Fruit fly (Drosophila melanogaster) whole organism, embryonic: ENCODE results near the gene CG42340.

Experiments
- BtbVII ChIP-seq: fragments of 200-800 bp; sonication (Bioruptor generic); optimal IDR thresholded peaks from 3 replicates; lab custom pipeline; 2017; ENCODE audit warnings: missing biosample characterization, mild to moderate bottlenecking, missing genetic modification characterization
- CG11456 ChIP-seq: fragments of 200-800 bp; sonication (Bioruptor generic); IDR thresholded peaks from 3 replicates; pipeline ENCODE4 v1.3.6; 2022; ENCODE audit warnings: missing biosample characterization, missing genetic modification characterization
- CG11695 ChIP-seq: fragments of 200-800 bp; sonication (Bioruptor generic); IDR thresholded peaks from 3 replicates; pipeline ENCODE4 v1.3.6; 2022; ENCODE audit warnings: missing biosample characterization, missing genetic modification characterization
- CG1233 ChIP-seq: fragments of 200-800 bp; sonication (Bioruptor generic); optimal IDR thresholded peaks from 4 replicates; lab custom pipeline; 2018; ENCODE audit warnings: missing biosample characterization, mild to moderate bottlenecking, missing genetic modification characterization
- CG17802 ChIP-seq: fragments of 200-800 bp; sonication (Bioruptor generic); optimal IDR thresholded peaks from 2 replicates; lab custom pipeline; 2018; ENCODE audit warnings: missing biosample characterization, mild to moderate bottlenecking, missing genetic modification characterization, moderate library complexity
- CG18262 ChIP-seq: fragments of 200-800 bp; optimal IDR thresholded peaks from 3 replicates; lab custom pipeline; 2019; ENCODE audit warnings: missing biosample characterization, mild to moderate bottlenecking, missing genetic modification characterization, moderate library complexity
- CG2129 ChIP-seq: fragments of 200-800 bp; sonication (Bioruptor generic); IDR thresholded peaks from 2 replicates; pipeline ENCODE4 v1.3.6; 2022; ENCODE audit warnings: missing biosample characterization, missing genetic modification characterization; ENCODE audit not compliant: partially characterized antibody
- CG3065 ChIP-seq: fragments of 200-800 bp; sonication (Bioruptor generic); optimal IDR thresholded peaks from 2 replicates; lab custom pipeline; 2016; ENCODE audit warnings: missing biosample characterization, missing genetic modification characterization
- CG31224 ChIP-seq: fragments of 200-800 bp; sonication (Bioruptor generic); IDR thresholded peaks from 2 replicates; pipeline ENCODE4 v1.3.6; 2022; ENCODE audit warnings: missing biosample characterization, missing genetic modification characterization
- CG31388 ChIP-seq: fragments of 200-800 bp; sonication (Bioruptor generic); optimal IDR thresholded peaks from 2 replicates; lab custom pipeline; 2016; ENCODE audit warnings: missing biosample characterization, missing genetic modification characterization
- CG32767 ChIP-seq: fragments of 200-800 bp; sonication (Bioruptor generic); IDR thresholded peaks from 2 replicates; pipeline ENCODE4 v1.3.6; 2022; ENCODE audit warnings: missing biosample characterization, missing genetic modification characterization
- CG4730 ChIP-seq: fragments of 200-800 bp; sonication (Bioruptor generic); IDR thresholded peaks from 2 replicates; pipeline ENCODE4 v1.3.6; 2022; ENCODE audit warnings: missing biosample characterization, missing genetic modification characterization
- CG4854 ChIP-seq: fragments of 200-800 bp; sonication (Bioruptor generic); optimal IDR thresholded peaks from 2 replicates; lab custom pipeline; 2016; ENCODE audit warnings: missing biosample characterization, missing genetic modification characterization, inconsistent platforms
- CG6683 ChIP-seq: fragments of 200-800 bp; sonication (Bioruptor generic); optimal IDR thresholded peaks from 2 replicates; lab custom pipeline; 2017; ENCODE audit warnings: missing biosample characterization, mild to moderate bottlenecking, missing genetic modification characterization, missing genetic modification reagents
- CG6854 ChIP-seq: fragments of 200-800 bp; sonication (Bioruptor generic); optimal IDR thresholded peaks from 3 replicates; lab custom pipeline; 2017; ENCODE audit warnings: missing biosample characterization, mild to moderate bottlenecking, missing genetic modification characterization
- CG7357 ChIP-seq: fragments of 200-800 bp; sonication (Bioruptor generic); IDR thresholded peaks from 3 replicates; pipeline ENCODE4 v1.3.6; 2022; ENCODE audit warnings: missing biosample characterization, missing genetic modification characterization
- CG9215 ChIP-seq: fragments of 200-800 bp; sonication (Bioruptor generic); IDR thresholded peaks from 2 replicates; pipeline ENCODE4 v1.3.6; 2022; ENCODE audit warnings: missing biosample characterization, missing genetic modification characterization
- CG9817 ChIP-seq: fragments of 200-800 bp; sonication (Bioruptor generic); optimal IDR thresholded peaks from 2 replicates; lab custom pipeline; 2018; ENCODE audit warnings: missing biosample characterization, mild to moderate bottlenecking, missing genetic modification characterization, moderate library complexity
- Doc2 ChIP-seq: fragments of 200-800 bp; sonication (Bioruptor generic); IDR thresholded peaks from 2 replicates; pipeline ENCODE4 v1.3.6; 2022; ENCODE audit warnings: missing biosample characterization, missing genetic modification characterization
- Elba2 ChIP-seq: fragments of 200-800 bp; sonication (Bioruptor generic); optimal IDR thresholded peaks from 3 replicates; lab custom pipeline; 2016; ENCODE audit warnings: missing biosample characterization, missing genetic modification characterization
- GATAe ChIP-seq: fragments of 200-800 bp; sonication (Bioruptor generic); conservative IDR thresholded peaks from 2 replicates; pipeline ENCODE4 v1.3.6; 2022; ENCODE audit warnings: missing biosample characterization, missing genetic modification characterization
- Gsc ChIP-seq: fragments of 200-800 bp; sonication (Bioruptor generic); IDR thresholded peaks from 2 replicates; pipeline ENCODE4 v1.3.6; 2022; ENCODE audit warnings: missing biosample characterization, missing genetic modification characterization
- HHEX ChIP-seq: fragments of 200-800 bp; sonication (Bioruptor generic); optimal IDR thresholded peaks from 3 replicates; lab custom pipeline; 2017; ENCODE audit warnings: missing biosample characterization, mild to moderate bottlenecking, missing genetic modification characterization, missing genetic modification reagents
- Hsf ChIP-seq: fragments of 200-800 bp; sonication (Bioruptor generic); optimal IDR thresholded peaks from 3 replicates; lab custom pipeline; 2016; ENCODE audit warnings: missing biosample characterization, missing genetic modification characterization
- Jarid2 ChIP-seq: fragments of 200-800 bp; sonication (Bioruptor generic); optimal IDR thresholded peaks from 3 replicates; lab custom pipeline; 2017; ENCODE audit warnings: mild to moderate bottlenecking, missing biosample characterization, missing genetic modification reagents, missing genetic modification characterization
- MTF-1 ChIP-seq: fragments of 200-800 bp; sonication (Bioruptor generic); optimal IDR thresholded peaks from 2 replicates; lab custom pipeline; 2018; ENCODE audit warnings: missing biosample characterization, mild to moderate bottlenecking, missing genetic modification characterization, borderline replicate concordance
- Meics ChIP-seq: fragments of 200-800 bp; sonication (Bioruptor generic); optimal IDR thresholded peaks from 2 replicates; lab custom pipeline; 2017; ENCODE audit warnings: missing biosample characterization, mild to moderate bottlenecking, missing genetic modification characterization
- Mes4 ChIP-seq: fragments of 200-800 bp; sonication (Bioruptor generic); optimal IDR thresholded peaks from 2 replicates; lab custom pipeline; 2016; ENCODE audit warnings: missing biosample characterization, missing genetic modification characterization
- Pdp1 ChIP-seq, 2 experiments: fragments of 200-800 bp; sonication (Bioruptor generic); optimal IDR thresholded peaks; 3 replicates each; lab custom pipeline; 2016; ENCODE audit warnings: missing biosample characterization in 2 of 2, missing genetic modification characterization in 2 of 2, mild to moderate bottlenecking in 1 of 2, moderate library complexity in 1 of 2
- Ptx1 ChIP-seq: fragments of 200-800 bp; sonication (Bioruptor generic); IDR thresholded peaks from 2 replicates; pipeline ENCODE4 v1.3.6; 2022; ENCODE audit warnings: missing biosample characterization, missing genetic modification characterization
- ab ChIP-seq: fragments of 200-800 bp; sonication (Bioruptor generic); optimal IDR thresholded peaks from 2 replicates; lab custom pipeline; 2016; ENCODE audit warnings: missing biosample characterization, missing genetic modification characterization
- bowl ChIP-seq: fragments of 200-800 bp; sonication (Bioruptor generic); IDR thresholded peaks from 2 replicates; pipeline ENCODE4 v1.3.6; 2022; ENCODE audit warnings: missing biosample characterization, missing genetic modification characterization
- croc ChIP-seq: fragments of 200-800 bp; sonication (Bioruptor generic); conservative IDR thresholded peaks from 3 replicates; pipeline ENCODE4 v1.3.6; 2022; ENCODE audit warnings: missing biosample characterization, missing genetic modification characterization
- dati ChIP-seq: fragments of 200-800 bp; sonication (Bioruptor generic); IDR thresholded peaks from 2 replicates; pipeline ENCODE4 v1.3.6; 2022; ENCODE audit warnings: missing biosample characterization, missing genetic modification characterization
- dimm ChIP-seq: fragments of 200-800 bp; sonication (Bioruptor generic); IDR thresholded peaks from 2 replicates; pipeline ENCODE4 v1.3.6; 2022; ENCODE audit warnings: missing biosample characterization, missing genetic modification characterization
- dmrt99B ChIP-seq: fragments of 200-800 bp; sonication (Bioruptor generic); optimal IDR thresholded peaks from 2 replicates; lab custom pipeline; 2018; ENCODE audit warnings: missing biosample characterization, mild to moderate bottlenecking, missing genetic modification characterization, moderate library complexity
- gce ChIP-seq: fragments of 200-800 bp; sonication (Bioruptor generic); IDR thresholded peaks from 3 replicates; pipeline ENCODE4 v1.3.6; 2022; ENCODE audit warnings: missing biosample characterization, missing genetic modification characterization
- hth ChIP-seq: fragments of >200 bp; optimal IDR thresholded peaks from 2 replicates; lab custom pipeline; 2017; ENCODE audit warnings: inconsistent platforms
- lbe ChIP-seq: fragments of 200-800 bp; sonication (Bioruptor generic); optimal IDR thresholded peaks from 2 replicates; lab custom pipeline; 2016; ENCODE audit warnings: missing biosample characterization, mild to moderate bottlenecking, missing genetic modification characterization
- lov ChIP-seq, 2 experiments: fragments of 200-800 bp in 1 of 2; fragments of >200 bp in 1 of 2; sonication (Bioruptor generic) in 1 of 2; IDR thresholded peaks in 1 of 2; optimal IDR thresholded peaks in 1 of 2; 2 replicates in 1 of 2; 3 replicates in 1 of 2; pipeline versions ENCODE4 v1.3.6 to Lab custom; 2017 to 2022; ENCODE audit warnings: missing biosample characterization in 1 of 2, missing genetic modification characterization in 1 of 2
- nmo ChIP-seq: fragments of 200-800 bp; sonication (Bioruptor generic); optimal IDR thresholded peaks from 2 replicates; lab custom pipeline; 2018; ENCODE audit warnings: missing biosample characterization, mild to moderate bottlenecking, missing genetic modification characterization, moderate library complexity
- nom ChIP-seq: fragments of 200-800 bp; sonication (Bioruptor generic); optimal IDR thresholded peaks from 2 replicates; lab custom pipeline; 2017; ENCODE audit warnings: missing biosample characterization, missing genetic modification characterization, mild to moderate bottlenecking, moderate library complexity, missing genetic modification reagents
- ranshi ChIP-seq: fragments of 200-800 bp; sonication (Bioruptor generic); IDR thresholded peaks from 2 replicates; pipeline ENCODE4 v1.3.6; 2022; ENCODE audit warnings: missing biosample characterization, missing genetic modification characterization
- repo ChIP-seq: fragments of 200-800 bp; sonication (Bioruptor generic); optimal IDR thresholded peaks from 2 replicates; lab custom pipeline; 2016; ENCODE audit warnings: missing biosample characterization, missing genetic modification characterization
- schlank ChIP-seq: fragments of 200-800 bp; sonication (Bioruptor generic); optimal IDR thresholded peaks from 2 replicates; lab custom pipeline; 2018; ENCODE audit warnings: missing biosample characterization, mild to moderate bottlenecking, missing genetic modification characterization
- sens-2 ChIP-seq: fragments of 200-800 bp; sonication (Bioruptor generic); IDR thresholded peaks from 2 replicates; pipeline ENCODE4 v1.3.6; 2022; ENCODE audit warnings: missing biosample characterization, missing genetic modification characterization
- stwl ChIP-seq: fragments of 200-800 bp; sonication (Bioruptor generic); optimal IDR thresholded peaks from 3 replicates; lab custom pipeline; 2018; ENCODE audit warnings: missing biosample characterization, mild to moderate bottlenecking, missing genetic modification characterization, moderate library complexity
- tgo ChIP-seq: fragments of 200-800 bp; sonication (Bioruptor generic); IDR thresholded peaks from 3 replicates; pipeline ENCODE4 v1.3.6; 2022; ENCODE audit warnings: missing biosample characterization, missing genetic modification characterization
- trh ChIP-seq: fragments of 200-800 bp; sonication (Bioruptor generic); optimal IDR thresholded peaks from 2 replicates; lab custom pipeline; 2016; ENCODE audit warnings: missing biosample characterization, missing genetic modification characterization
- twi ChIP-seq: fragments of 200-800 bp; optimal IDR thresholded peaks from 2 replicates; lab custom pipeline; 2019; ENCODE audit warnings: missing biosample characterization, mild to moderate bottlenecking, missing genetic modification characterization, moderate library complexity
- zfh2 ChIP-seq: fragments of 200-800 bp; sonication (Bioruptor generic); optimal IDR thresholded peaks from 2 replicates; lab custom pipeline; 2016; ENCODE audit warnings: missing biosample characterization, missing genetic modification characterization

The CG42340 gene

DNA sequence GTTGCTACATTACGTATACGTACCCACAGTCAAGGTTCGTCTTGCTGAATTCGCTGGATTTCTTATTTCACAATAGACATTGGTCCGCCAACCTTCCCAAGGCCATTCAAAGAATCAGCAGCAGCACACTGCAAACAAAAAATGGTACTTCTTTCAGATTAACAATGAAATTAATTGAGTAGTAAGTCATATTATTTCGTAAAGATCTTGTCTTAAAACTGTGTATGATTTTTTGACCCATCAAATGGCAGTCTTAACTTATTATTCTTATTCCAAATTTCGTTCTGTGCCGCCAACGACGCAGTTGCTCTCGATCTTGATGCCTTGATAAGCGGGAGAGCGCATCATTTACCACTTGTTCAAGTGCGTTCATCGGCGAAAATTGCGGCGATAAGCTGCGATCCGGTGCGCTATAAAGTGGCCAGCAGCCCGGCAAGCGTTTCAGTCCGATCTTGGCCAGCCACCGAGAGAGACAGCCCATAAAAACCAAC lies 4.4 kb upstream of the CG42340 start, which contains the start of gene Agxt (continued):
- TF ChIP-seq HHEX (GFP tag; lab: Kevin White, UChicago), result no peak
- TF ChIP-seq dati, result no peak
- TF ChIP-seq Gsc (GFP tag; lab: Robert Waterston, UW), result no peak
- TF ChIP-seq trh (GFP tag; lab: Kevin White, UChicago), result no peak
- peak; percentile 3 for TF ChIP-seq nmo (GFP tag; lab: Kevin White, UChicago)
- peak; percentile 61; the same call in 2 of the 3 replicates for TF ChIP-seq CG11456 (GFP tag; lab: Robert Waterston, UW)
- TF ChIP-seq Ptx1, result peak; percentile 53
- no peak for TF ChIP-seq dimm (GFP tag; lab: Robert Waterston, UW)
- TF ChIP-seq nom (GFP tag; lab: Kevin White, UChicago), result no peak
- no peak for TF ChIP-seq MTF-1 (GFP tag; lab: Kevin White, UChicago)
- TF ChIP-seq bowl (GFP tag; lab: Robert Waterston, UW), result no peak
- no peak for TF ChIP-seq CG4730 (GFP tag; lab: Robert Waterston, UW)
- TF ChIP-seq Doc2 (GFP tag; lab: Robert Waterston, UW), result no peak
- TF ChIP-seq CG9817 (tag; lab: Kevin White, UChicago), result no peak
- no peak for TF ChIP-seq CG31388 (GFP tag; lab: Kevin White, UChicago)
- TF ChIP-seq dmrt99B, result peak; percentile 27
- peak; percentile 44; the same call in 1 of the 3 replicates for TF ChIP-seq tgo (GFP tag; lab: Robert Waterston, UW)
- no peak for TF ChIP-seq Pdp1 (GFP tag; optimal IDR thresholded peaks at IDR 0.05; lab: Kevin White, UChicago)
- TF ChIP-seq CG18262 (tag; lab: Kevin White, UChicago), result no peak
- no peak for TF ChIP-seq lbe (GFP tag; lab: Kevin White, UChicago)
- no peak for TF ChIP-seq CG7357 (GFP tag; lab: Robert Waterston, UW)
- TF ChIP-seq CG32767 (GFP tag; lab: Robert Waterston, UW), result no peak
- no peak for TF ChIP-seq CG2129 (GFP tag; lab: Robert Waterston, UW)
- 0 out of 2 replicates have a peak, but pooled peaks have one; percentile 34 for TF ChIP-seq ranshi
- TF ChIP-seq Hsf (GFP tag; lab: Kevin White, UChicago), result no peak
- TF ChIP-seq ab, result no peak
- TF ChIP-seq gce, result no peak
- no peak for TF ChIP-seq Jarid2 (GFP tag; lab: Kevin White, UChicago)
- TF ChIP-seq CG9215, result no peak
- TF ChIP-seq twi (tag; lab: Kevin White, UChicago), result no peak
- TF ChIP-seq CG6854, result no peak
- TF ChIP-seq CG4854 (GFP tag; lab: Kevin White, UChicago), result no peak
- no peak for TF ChIP-seq zfh2 (GFP tag; lab: Kevin White, UChicago)
- no peak for TF ChIP-seq schlank (tag; lab: Kevin White, UChicago)
- TF ChIP-seq hth, result no peak
- peak; percentile 38 for TF ChIP-seq Meics (GFP tag; lab: Kevin White, UChicago)
- no peak for TF ChIP-seq CG1233
- TF ChIP-seq BtbVII (GFP tag; lab: Kevin White, UChicago), result no peak
- TF ChIP-seq stwl (tag; lab: Kevin White, UChicago), result no peak
- no peak for TF ChIP-seq Mes4 (GFP tag; lab: Kevin White, UChicago)
- no peak for TF ChIP-seq GATAe (GFP tag; lab: Robert Waterston, UW)
- TF ChIP-seq repo (GFP tag; lab: Kevin White, UChicago), result no peak
- TF ChIP-seq CG11695 (GFP tag; lab: Robert Waterston, UW), result peak; percentile 22; the same call in 1 of the 3 replicates
- TF ChIP-seq croc (GFP tag; lab: Robert Waterston, UW), result no peak
- no peak for TF ChIP-seq lov (optimal IDR thresholded peaks at IDR 0.05; lab: Kevin White, UChicago)
- no peak for TF ChIP-seq lov (GFP tag; IDR thresholded peaks at IDR 0.05; lab: Robert Waterston, UW)
- no peak for TF ChIP-seq sens-2 (GFP tag; lab: Robert Waterston, UW)
- TF ChIP-seq CG6683 (GFP tag; lab: Kevin White, UChicago), result no peak
- TF ChIP-seq CG3065, result no peak
- TF ChIP-seq CG17802 (tag; lab: Kevin White, UChicago), result no peak
- TF ChIP-seq Elba2 (GFP tag; lab: Kevin White, UChicago), result no peak
- TF ChIP-seq CG31224, result no peak
